Fruit fly (Drosophila melanogaster): Measurements from ENCODE around the gene Ir7c.

Ir7c gene

dm6 chrX:7920081-7920688, 46.0 kb downstream of the Ir7c start, which contains the start of the genes hdm and Ykt6 (continued):
- TF ChIP-seq CG15696 (tag; optimal IDR thresholded peaks at IDR 0.05), result peak; percentile 80
- TF ChIP-seq gfzf (GFP tag; optimal IDR thresholded peaks at IDR 0.05), result peak; percentile 35
- TF ChIP-seq unpg (GFP tag; optimal IDR thresholded peaks at IDR 0.05), result no peak
- TF ChIP-seq CG5953 (GFP tag; IDR thresholded peaks at IDR 0.05), result peak; percentile 62
- peak; percentile 85 for TF ChIP-seq bab2 (GFP tag; optimal IDR thresholded peaks at IDR 0.05)
- TF ChIP-seq CG17612 (GFP tag; IDR thresholded peaks at IDR 0.05), result peak; percentile 62
- TF ChIP-seq Rx (GFP tag; IDR thresholded peaks at IDR 0.05), result peak; percentile 72
- peak; percentile 80; the same call in 1 of the 2 replicates for TF ChIP-seq E2f1 (GFP tag; IDR thresholded peaks at IDR 0.05)
- TF ChIP-seq CG30020 (tag; optimal IDR thresholded peaks at IDR 0.05), result peak; percentile 44
- TF ChIP-seq CG6765 (GFP tag; optimal IDR thresholded peaks at IDR 0.05), result peak; percentile 37
- peak; percentile 87; the same call in 3 of the 4 replicates for TF ChIP-seq chinmo (GFP tag; IDR thresholded peaks at IDR 0.05; ENCODE audit: partially characterized antibody)
- peak; percentile 8 for TF ChIP-seq CG31388 (GFP tag; optimal IDR thresholded peaks at IDR 0.05)
- TF ChIP-seq Deaf1 (tag; optimal IDR thresholded peaks at IDR 0.05), result peak; percentile 60
- TF ChIP-seq CG12219 (GFP tag; optimal IDR thresholded peaks at IDR 0.05), result peak; percentile 53
- TF ChIP-seq CG9727 (GFP tag; optimal IDR thresholded peaks at IDR 0.05), result peak; percentile 63
- peak; percentile 85 for TF ChIP-seq CG32532 (GFP tag; IDR thresholded peaks at IDR 0.05)
- TF ChIP-seq Bgb (GFP tag; IDR thresholded peaks at IDR 0.05; ENCODE audit: partially characterized antibody), result peak; percentile 95
- peak; percentile 82 for TF ChIP-seq CG15514 (GFP tag; optimal IDR thresholded peaks at IDR 0.05)
- TF ChIP-seq fu2 (GFP tag; optimal IDR thresholded peaks at IDR 0.05), result peak; percentile 70
- TF ChIP-seq CG12769 (tag; optimal IDR thresholded peaks at IDR 0.05), result no peak
- TF ChIP-seq CG15073 (GFP tag; optimal IDR thresholded peaks at IDR 0.05), result no peak
- peak; percentile 79 for TF ChIP-seq CG7372 (GFP tag; IDR thresholded peaks at IDR 0.05)
- peak; percentile 73 for TF ChIP-seq peb (GFP tag; IDR thresholded peaks at IDR 0.05)
- no peak for TF ChIP-seq zf30C (GFP tag; optimal IDR thresholded peaks at IDR 0.05)
- peak; percentile 94 for TF ChIP-seq knrl (GFP tag; IDR thresholded peaks at IDR 0.05; ENCODE audit: partially characterized antibody)

- TF ChIP-seq Fer2 (tag; optimal IDR thresholded peaks at IDR 0.05) (no peak), chinmo (GFP tag; IDR thresholded peaks at IDR 0.05; ENCODE audit: partially characterized antibody) (0 out of 4 replicates have a peak, but pooled peaks have one; percentile 37), CG1792 (GFP tag; optimal IDR thresholded peaks at IDR 0.05) (no peak), ssp (GFP tag; IDR thresholded peaks at IDR 0.05) (no peak), CG4404 (GFP tag; IDR thresholded peaks at IDR 0.05) (no peak), Scr (GFP tag; IDR thresholded peaks at IDR 0.05; ENCODE audit: partially characterized antibody) (0 out of 2 replicates have a peak, but pooled peaks have one; percentile 14), Ada2b (GFP tag; IDR thresholded peaks at IDR 0.05) (no peak), CG16813 (GFP tag; IDR thresholded peaks at IDR 0.05; ENCODE audit: partially characterized antibody) (no peak), CG12942 (GFP tag; optimal IDR thresholded peaks at IDR 0.05) (no peak), CG18476 (GFP tag; optimal IDR thresholded peaks at IDR 0.05) (no peak), hth (optimal IDR thresholded peaks at IDR 0.05) (no peak), ind (GFP tag; optimal IDR thresholded peaks at IDR 0.05) (no peak), GATAe (GFP tag; conservative IDR thresholded peaks at IDR 0.05) (no peak), CG5180 (GFP tag; optimal IDR thresholded peaks at IDR 0.05) (no peak), CG4730 (GFP tag; IDR thresholded peaks at IDR 0.05) (no peak), zen (tag; optimal IDR thresholded peaks at IDR 0.05) (no peak), CG9797 (GFP tag; optimal IDR thresholded peaks at IDR 0.05) (no peak), Lim3 (GFP tag; IDR thresholded peaks at IDR 0.05) (no peak), Dfd (GFP tag; optimal IDR thresholded peaks at IDR 0.05) (peak in 1 of 2 experiments; percentile 41), cg (GFP tag; optimal IDR thresholded peaks at IDR 0.05) (peak; percentile 92), CG15696 (tag; optimal IDR thresholded peaks at IDR 0.05) (no peak), CG8478 (optimal IDR thresholded peaks at IDR 0.05) (peak; percentile 83)
Observed at dm6 chrX:7923063-7923462, 48.9 kb downstream of the Ir7c start.

Measured in whole organism, embryonic.